Fruit fly (Drosophila melanogaster) whole organism, embryonic: ENCODE measurements around the gene CG31100.

Experiments
- Atf-2 ChIP-seq: fragments of 200-800 bp; sonication (Bioruptor generic); optimal IDR thresholded peaks from 2 replicates; lab custom pipeline; 2016; ENCODE audit warnings: missing biosample characterization, missing genetic modification characterization
- BEAF-32 ChIP-seq: fragments of 200-800 bp; sonication (Bioruptor generic); optimal IDR thresholded peaks from 3 replicates; lab custom pipeline; 2017; ENCODE audit warnings: missing biosample characterization, missing genetic modification characterization, mild to moderate bottlenecking, moderate library complexity, missing genetic modification reagents
- CG10147 ChIP-seq: fragments of 200-800 bp; sonication (Bioruptor generic); optimal IDR thresholded peaks from 2 replicates; lab custom pipeline; 2019; ENCODE audit warnings: missing biosample characterization, mild to moderate bottlenecking, missing genetic modification characterization, moderate library complexity
- CG11504 ChIP-seq: fragments of 200-800 bp; sonication (Bioruptor generic); optimal IDR thresholded peaks from 3 replicates; lab custom pipeline; 2019; ENCODE audit warnings: missing biosample characterization, mild to moderate bottlenecking, missing genetic modification characterization, moderate library complexity
- CG12104 ChIP-seq: fragments of 200-800 bp; sonication (Bioruptor generic); optimal IDR thresholded peaks from 3 replicates; lab custom pipeline; 2016; ENCODE audit warnings: missing biosample characterization, missing genetic modification characterization
- CG1529 ChIP-seq: fragments of 200-800 bp; sonication (Bioruptor generic); optimal IDR thresholded peaks from 3 replicates; lab custom pipeline; 2018; ENCODE audit warnings: missing biosample characterization, missing genetic modification characterization
- CG1832 ChIP-seq: fragments of 200-800 bp; sonication (Bioruptor generic); optimal IDR thresholded peaks from 2 replicates; lab custom pipeline; 2017; ENCODE audit warnings: missing biosample characterization, mild to moderate bottlenecking, missing genetic modification characterization, inconsistent platforms
- CG18599 ChIP-seq: fragments of 200-800 bp; sonication (Bioruptor generic); optimal IDR thresholded peaks from 3 replicates; lab custom pipeline; 2017; ENCODE audit warnings: missing biosample characterization, missing genetic modification characterization, mild to moderate bottlenecking, moderate library complexity, missing genetic modification reagents
- CG30020 ChIP-seq: fragments of 200-800 bp; optimal IDR thresholded peaks from 2 replicates; lab custom pipeline; 2019; ENCODE audit warnings: missing biosample characterization, mild to moderate bottlenecking, missing genetic modification characterization, moderate library complexity
- CG3065 ChIP-seq: fragments of 200-800 bp; sonication (Bioruptor generic); optimal IDR thresholded peaks from 2 replicates; lab custom pipeline; 2016; ENCODE audit warnings: missing biosample characterization, missing genetic modification characterization
- CG3407 ChIP-seq: fragments of 200-800 bp; sonication (Bioruptor generic); optimal IDR thresholded peaks from 2 replicates; lab custom pipeline; 2018; ENCODE audit warnings: missing biosample characterization, mild to moderate bottlenecking, missing genetic modification characterization
- CG4617 ChIP-seq: fragments of 200-800 bp; sonication (Bioruptor generic); optimal IDR thresholded peaks from 3 replicates; lab custom pipeline; 2016; ENCODE audit warnings: missing biosample characterization, missing genetic modification characterization, borderline replicate concordance
- CG6683 ChIP-seq: fragments of 200-800 bp; sonication (Bioruptor generic); optimal IDR thresholded peaks from 2 replicates; lab custom pipeline; 2017; ENCODE audit warnings: missing biosample characterization, mild to moderate bottlenecking, missing genetic modification characterization, missing genetic modification reagents
- CG9437 ChIP-seq: fragments of 200-800 bp; sonication (Bioruptor generic); optimal IDR thresholded peaks from 2 replicates; lab custom pipeline; 2018; ENCODE audit warnings: missing biosample characterization, mild to moderate bottlenecking, missing genetic modification characterization
- Chrac-16 ChIP-seq: fragments of 200-800 bp; sonication (Bioruptor generic); optimal IDR thresholded peaks from 3 replicates; lab custom pipeline; 2016; ENCODE audit warnings: missing biosample characterization, missing genetic modification characterization
- Dip3 ChIP-seq: fragments of 200-800 bp; sonication (Bioruptor generic); optimal IDR thresholded peaks from 3 replicates; lab custom pipeline; 2016; ENCODE audit warnings: missing biosample characterization, missing genetic modification characterization
- Doc2 ChIP-seq: fragments of 200-800 bp; sonication (Bioruptor generic); IDR thresholded peaks from 2 replicates; pipeline ENCODE4 v1.3.6; 2022; ENCODE audit warnings: missing biosample characterization, missing genetic modification characterization
- H2.0 ChIP-seq: fragments of 200-800 bp; sonication (Bioruptor generic); IDR thresholded peaks from 2 replicates; pipeline ENCODE4 v1.3.6; 2022; ENCODE audit warnings: missing biosample characterization, missing genetic modification characterization
- HHEX ChIP-seq: fragments of 200-800 bp; sonication (Bioruptor generic); optimal IDR thresholded peaks from 3 replicates; lab custom pipeline; 2017; ENCODE audit warnings: missing biosample characterization, mild to moderate bottlenecking, missing genetic modification characterization, missing genetic modification reagents
- Hey ChIP-seq: fragments of 200-800 bp; sonication (Bioruptor generic); optimal IDR thresholded peaks from 3 replicates; lab custom pipeline; 2018; ENCODE audit warnings: missing biosample characterization, mild to moderate bottlenecking, missing genetic modification characterization
- Hr39 ChIP-seq: fragments of >200 bp; optimal IDR thresholded peaks from 2 replicates; lab custom pipeline; 2017
- Hr78 ChIP-seq, 2 experiments: fragments of 200-800 bp in 1 of 2; fragments of >200 bp in 1 of 2; sonication (Bioruptor generic) in 1 of 2; optimal IDR thresholded peaks; 2 replicates each; lab custom pipeline; 2017 to 2019; ENCODE audit warnings: missing biosample characterization in 2 of 2, missing genetic modification characterization in 2 of 2, mild to moderate bottlenecking in 1 of 2, moderate library complexity in 1 of 2
- NfI ChIP-seq: fragments of 200-800 bp; sonication (Bioruptor generic); optimal IDR thresholded peaks from 3 replicates; lab custom pipeline; 2018; ENCODE audit warnings: missing biosample characterization, mild to moderate bottlenecking, missing genetic modification characterization, moderate library complexity
- Oli ChIP-seq: fragments of 200-800 bp; sonication (Bioruptor generic); optimal IDR thresholded peaks from 2 replicates; lab custom pipeline; 2018; ENCODE audit warnings: missing biosample characterization, mild to moderate bottlenecking, missing genetic modification characterization, moderate library complexity
- Scr ChIP-seq: fragments of 200-800 bp; sonication (Bioruptor generic); IDR thresholded peaks from 2 replicates; pipeline ENCODE4 v1.3.6; 2022; ENCODE audit warnings: missing biosample characterization, missing genetic modification characterization; ENCODE audit not compliant: partially characterized antibody
- Taf1 ChIP-seq: fragments of 200-800 bp; sonication (Bioruptor generic); IDR thresholded peaks from 2 replicates; pipeline ENCODE4 v1.3.6; 2022; ENCODE audit warnings: missing biosample characterization, missing genetic modification characterization
- YL-1 ChIP-seq: fragments of 200-800 bp; sonication (Bioruptor generic); optimal IDR thresholded peaks from 3 replicates; lab custom pipeline; 2017; ENCODE audit warnings: missing biosample characterization, mild to moderate bottlenecking, missing genetic modification characterization
- ash1 ChIP-seq: fragments of 200-800 bp; sonication (Bioruptor generic); optimal IDR thresholded peaks from 2 replicates; lab custom pipeline; 2018; ENCODE audit warnings: missing biosample characterization, mild to moderate bottlenecking, missing genetic modification characterization
- dmrt99B ChIP-seq: fragments of 200-800 bp; sonication (Bioruptor generic); optimal IDR thresholded peaks from 2 replicates; lab custom pipeline; 2018; ENCODE audit warnings: missing biosample characterization, mild to moderate bottlenecking, missing genetic modification characterization, moderate library complexity
- ems ChIP-seq: fragments of 200-800 bp; sonication (Bioruptor generic); optimal IDR thresholded peaks from 3 replicates; lab custom pipeline; 2016; ENCODE audit warnings: missing biosample characterization, missing genetic modification characterization
- gsb-n ChIP-seq: fragments of 200-800 bp; sonication (Bioruptor generic); optimal IDR thresholded peaks from 3 replicates; lab custom pipeline; 2018; ENCODE audit warnings: missing biosample characterization, mild to moderate bottlenecking, missing genetic modification characterization
- h ChIP-seq: fragments of >200 bp; optimal IDR thresholded peaks from 2 replicates; lab custom pipeline; 2017
- insv ChIP-seq, 2 experiments: fragments of 200-800 bp; sonication (Bioruptor generic); optimal IDR thresholded peaks; 3 replicates each; lab custom pipeline; 2016 to 2018; ENCODE audit warnings: missing biosample characterization in 2 of 2, missing genetic modification characterization in 2 of 2
- knrl ChIP-seq: fragments of 200-800 bp; sonication (Bioruptor generic); IDR thresholded peaks from 3 replicates; pipeline ENCODE4 v1.3.6; 2022; ENCODE audit warnings: missing biosample characterization, missing genetic modification characterization; ENCODE audit not compliant: partially characterized antibody
- mirr ChIP-seq: fragments of 200-800 bp; sonication (Bioruptor generic); optimal IDR thresholded peaks from 3 replicates; lab custom pipeline; 2018; ENCODE audit warnings: missing biosample characterization, mild to moderate bottlenecking, missing genetic modification characterization
- mld ChIP-seq: fragments of 200-800 bp; sonication (Bioruptor generic); IDR thresholded peaks from 3 replicates; pipeline ENCODE4 v1.3.6; 2022; ENCODE audit warnings: missing biosample characterization, missing genetic modification characterization; ENCODE audit not compliant: partially characterized antibody
- nerfin-2 ChIP-seq: fragments of 200-800 bp; sonication (Bioruptor generic); IDR thresholded peaks from 2 replicates; pipeline ENCODE4 v1.3.6; 2022; ENCODE audit warnings: missing biosample characterization, missing genetic modification characterization; ENCODE audit not compliant: partially characterized antibody
- otp ChIP-seq: fragments of 200-800 bp; sonication (Bioruptor generic); IDR thresholded peaks from 3 replicates; pipeline ENCODE4, ENCODE4 v1.3.6; 2022; ENCODE audit warnings: missing biosample characterization, missing genetic modification characterization
- prd ChIP-seq, 3 experiments: fragments of >200 bp in 2 of 3; fragments of 200-800 bp in 1 of 3; sonication (Bioruptor generic) in 1 of 3; optimal IDR thresholded peaks in 2 of 3; IDR thresholded peaks in 1 of 3; 2 replicates in 2 of 3; 3 replicates in 1 of 3; pipeline versions ENCODE4 v1.3.6 to Lab custom; 2017 to 2022; ENCODE audit warnings: missing biosample characterization in 1 of 3, missing genetic modification characterization in 1 of 3
- ro ChIP-seq: fragments of 200-800 bp; sonication (Bioruptor generic); IDR thresholded peaks from 2 replicates; pipeline ENCODE4 v1.3.6; 2022; ENCODE audit warnings: missing biosample characterization, missing genetic modification characterization
- sens-2 ChIP-seq: fragments of 200-800 bp; sonication (Bioruptor generic); IDR thresholded peaks from 2 replicates; pipeline ENCODE4 v1.3.6; 2022; ENCODE audit warnings: missing biosample characterization, missing genetic modification characterization
- shn ChIP-seq: fragments of 200-800 bp; sonication (Bioruptor generic); optimal IDR thresholded peaks from 3 replicates; lab custom pipeline; 2016; ENCODE audit warnings: missing biosample characterization, missing genetic modification characterization
- slp2 ChIP-seq: fragments of 200-800 bp; sonication (Bioruptor generic); optimal IDR thresholded peaks from 2 replicates; lab custom pipeline; 2016; ENCODE audit warnings: missing biosample characterization, missing genetic modification characterization
- sob ChIP-seq: fragments of 200-800 bp; sonication (Bioruptor generic); IDR thresholded peaks from 2 replicates; pipeline ENCODE4 v1.3.6; 2022; ENCODE audit warnings: missing biosample characterization, missing genetic modification characterization
- sr ChIP-seq: fragments of 200-800 bp; sonication (Bioruptor generic); IDR thresholded peaks from 3 replicates; pipeline ENCODE4 v1.3.6; 2022; ENCODE audit warnings: missing biosample characterization, missing genetic modification characterization
- stwl ChIP-seq: fragments of 200-800 bp; sonication (Bioruptor generic); optimal IDR thresholded peaks from 3 replicates; lab custom pipeline; 2018; ENCODE audit warnings: missing biosample characterization, mild to moderate bottlenecking, missing genetic modification characterization, moderate library complexity
- tgo ChIP-seq: fragments of 200-800 bp; sonication (Bioruptor generic); IDR thresholded peaks from 3 replicates; pipeline ENCODE4 v1.3.6; 2022; ENCODE audit warnings: missing biosample characterization, missing genetic modification characterization
- tna ChIP-seq: fragments of 200-800 bp; sonication (Bioruptor generic); IDR thresholded peaks from 2 replicates; pipeline ENCODE4 v1.3.6; 2022; ENCODE audit warnings: missing biosample characterization, missing genetic modification characterization; ENCODE audit not compliant: partially characterized antibody
- vvl ChIP-seq: fragments of 200-800 bp; sonication (Bioruptor generic); IDR thresholded peaks from 2 replicates; pipeline ENCODE4 v1.3.6; 2022; ENCODE audit warnings: missing biosample characterization, missing genetic modification characterization

CG31100 gene

dm6 chr3R:8992928-8993579, 10.4 kb downstream of the CG31100 start, which contains the start of gene CG11975 (continued):
- TF ChIP-seq Hr78 (GFP tag; optimal IDR thresholded peaks at IDR 0.05; lab: Kevin White, UChicago) (no peak), Scr (GFP tag; lab: Robert Waterston, UW) (peak; percentile 79), CG3407 (GFP tag; lab: Kevin White, UChicago) (no peak), ems (GFP tag; lab: Kevin White, UChicago) (peak; percentile 87), CG10147 (GFP tag; lab: Kevin White, UChicago) (no peak), CG1529 (GFP tag; lab: Kevin White, UChicago) (peak; percentile 51), Dip3 (GFP tag; lab: Kevin White, UChicago) (peak; percentile 82), Taf1 (GFP tag; lab: Robert Waterston, UW) (peak; percentile 58), ro (no peak), Atf-2 (GFP tag; lab: Kevin White, UChicago) (peak; percentile 70), insv (GFP tag; optimal IDR thresholded peaks at IDR 0.05; lab: Kevin White, UChicago) (peak in 1 of 2 experiments; percentile 51), Chrac-16 (peak; percentile 80), sr (GFP tag; lab: Robert Waterston, UW) (no peak), sob (peak; percentile 86), CG6683 (GFP tag; lab: Kevin White, UChicago) (peak; percentile 60), mld (no peak), otp (GFP tag; lab: Robert Waterston, UW) (no peak), BEAF-32 (GFP tag; lab: Kevin White, UChicago) (peak; percentile 84), stwl (peak; percentile 62), h (no peak), CG3065 (GFP tag; lab: Kevin White, UChicago) (peak; percentile 66), Hr39 (no peak), tgo (peak; percentile 86), CG18599 (GFP tag; lab: Kevin White, UChicago) (peak; percentile 80), mirr (GFP tag; lab: Kevin White, UChicago) (peak; percentile 59), CG9437 (GFP tag; lab: Kevin White, UChicago) (peak; percentile 31), Doc2 (GFP tag; lab: Robert Waterston, UW) (no peak), CG1832 (GFP tag; lab: Kevin White, UChicago) (no peak), prd (optimal IDR thresholded peaks at IDR 0.05; lab: Kevin White, UChicago) (no peak), prd (GFP tag; IDR thresholded peaks at IDR 0.05; lab: Robert Waterston, UW) (peak; percentile 55), slp2 (GFP tag; lab: Kevin White, UChicago) (peak; percentile 78), NfI (GFP tag; lab: Kevin White, UChicago) (peak; percentile 68), HHEX (peak; percentile 66), H2.0 (GFP tag; lab: Robert Waterston, UW) (peak; percentile 34; the same call in 1 of the 2 replicates), vvl (peak; percentile 61), shn (peak; percentile 88), CG4617 (GFP tag; lab: Kevin White, UChicago) (peak; percentile 92), sens-2 (peak; percentile 48; the same call in 1 of the 2 replicates), CG30020 (tag; lab: Kevin White, UChicago) (peak; percentile 63), gsb-n (no peak), CG11504 (tag; lab: Kevin White, UChicago) (no peak), Hey (tag; lab: Kevin White, UChicago) (no peak), dmrt99B (tag; lab: Kevin White, UChicago) (no peak), Oli (tag; lab: Kevin White, UChicago) (no peak), tna (GFP tag; lab: Robert Waterston, UW) (no peak), nerfin-2 (GFP tag; lab: Robert Waterston, UW) (no peak), CG12104 (GFP tag; lab: Kevin White, UChicago) (peak; percentile 60), ash1 (no peak), YL-1 (GFP tag; lab: Kevin White, UChicago) (peak; percentile 77), knrl (peak; percentile 77)
